Fruit fly (Drosophila melanogaster) whole organism: ENCODE results near the gene CG32278.
A peak's percentile ranks its signal among the peaks of the same experiment; 100 is the strongest.

Experiments used
- CG8478 ChIP-seq: fragments of >200 bp; optimal IDR thresholded peaks from 2 replicates; lab custom pipeline; 2018; ENCODE audit warnings: inconsistent platforms
- Dll ChIP-seq: fragments of >200 bp; optimal IDR thresholded peaks from 2 replicates; lab custom pipeline; 2017
- EcR ChIP-seq, 2 experiments: fragments of >200 bp; optimal IDR thresholded peaks; 2 replicates each; lab custom pipeline; 2017; ENCODE audit warnings: missing biosample characterization in 2 of 2, missing genetic modification characterization in 2 of 2, missing genetic modification reagents in 2 of 2
- pan ChIP-seq: fragments of >200 bp; optimal IDR thresholded peaks from 2 replicates; lab custom pipeline; 2017
- psq ChIP-seq: fragments of >200 bp; optimal IDR thresholded peaks from 2 replicates; lab custom pipeline; 2017
- usp ChIP-seq: fragments of >200 bp; optimal IDR thresholded peaks from 2 replicates; lab custom pipeline; 2017; ENCODE audit warnings: missing biosample characterization, missing genetic modification characterization, mixed read lengths

The CG32278 gene

DNA sequence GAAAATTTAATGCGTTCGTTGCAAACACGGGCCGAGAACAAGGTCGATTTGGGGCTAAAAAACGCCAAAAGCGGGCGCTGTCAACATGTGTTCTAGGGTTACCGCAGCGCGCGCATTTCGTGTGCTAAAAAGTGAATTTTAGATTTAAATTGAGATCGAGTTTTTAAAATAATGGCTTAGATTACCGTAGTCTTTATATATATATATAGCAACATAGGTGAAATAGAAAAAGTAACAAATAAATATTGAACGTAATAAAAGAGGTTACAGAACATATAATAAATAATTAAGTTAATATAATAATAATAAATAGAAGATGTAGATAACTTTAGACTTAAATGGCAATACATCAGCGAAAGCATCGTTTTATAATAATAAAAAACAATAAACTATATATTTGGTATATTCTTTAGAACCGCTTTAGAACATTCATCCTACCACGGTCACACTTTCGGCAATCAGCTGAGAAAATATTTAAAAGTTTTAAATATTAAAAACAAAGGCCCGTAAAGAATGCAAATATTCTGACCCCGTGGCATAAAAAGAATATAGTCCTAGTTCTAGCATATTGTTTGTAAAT, 25.6 kb upstream of the CG32278 start, which contains the start of the genes CG11537 and Alg2:
CG11537 (minus strand) TSS at position 75 of the 580 bp plus-strand sequence.
Alg2 (plus strand) TSS at position 426 of the 580 bp plus-strand sequence.
- TF ChIP-seq CG8478: no peak

DNA sequence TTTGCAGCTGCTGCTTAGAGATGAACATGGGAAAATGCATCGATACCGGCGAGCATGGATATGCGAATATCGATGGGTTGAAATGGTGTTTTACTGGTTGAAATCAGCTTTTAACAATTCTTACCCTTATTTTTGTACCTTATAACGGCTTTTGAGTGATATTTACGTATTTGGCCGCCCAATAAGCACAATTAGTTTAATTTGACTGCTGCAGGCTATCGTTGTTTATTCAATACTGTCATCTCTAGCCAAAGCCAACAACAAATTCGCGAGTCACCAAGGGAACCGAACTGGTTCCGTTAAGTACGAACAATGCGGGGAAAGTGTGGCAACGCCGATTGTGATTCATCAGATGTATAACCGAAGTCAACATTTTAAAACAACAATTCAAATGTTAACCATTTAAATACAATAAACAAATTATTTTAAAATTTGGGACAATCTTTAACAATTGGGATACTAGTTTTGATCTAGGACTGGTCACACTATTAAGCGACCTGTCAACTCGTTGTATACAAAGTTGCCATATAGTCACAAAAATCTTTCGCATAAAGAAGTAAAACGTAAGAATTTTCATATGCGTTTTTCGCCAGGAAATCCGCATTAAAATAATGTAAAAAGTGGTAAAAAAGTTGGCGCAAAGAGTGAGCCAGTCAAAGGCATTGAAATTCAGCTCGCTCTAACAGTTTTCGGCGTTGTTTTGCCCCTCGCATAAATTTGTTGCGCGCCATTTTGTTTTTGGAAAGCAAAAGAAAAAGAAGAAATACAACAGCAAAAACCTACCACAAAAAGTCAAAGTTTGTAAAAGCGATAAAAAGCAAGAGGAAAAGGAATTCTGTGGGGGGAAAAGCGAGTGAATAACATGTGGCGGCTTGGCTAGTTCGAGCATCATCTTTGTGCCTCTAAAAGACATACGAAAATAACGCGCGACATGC, 20.7 kb upstream of the CG32278 start, which contains the start of the genes Usp5 and BtbVII:
Usp5 (minus strand) TSS at position 234 of the 935 bp plus-strand sequence.
BtbVII (plus strand) TSS at position 522 of the 935 bp plus-strand sequence.
- TF ChIP-seq Dll (no peak), CG8478 (no peak), usp (GFP tag; lab: Kevin White, UChicago) (no peak), pan (lab: Kevin White, UChicago) (no peak), EcR (GFP tag; optimal IDR thresholded peaks at IDR 0.05; lab: Kevin White, UChicago) (no peak), psq (lab: Kevin White, UChicago) (no peak)

DNA sequence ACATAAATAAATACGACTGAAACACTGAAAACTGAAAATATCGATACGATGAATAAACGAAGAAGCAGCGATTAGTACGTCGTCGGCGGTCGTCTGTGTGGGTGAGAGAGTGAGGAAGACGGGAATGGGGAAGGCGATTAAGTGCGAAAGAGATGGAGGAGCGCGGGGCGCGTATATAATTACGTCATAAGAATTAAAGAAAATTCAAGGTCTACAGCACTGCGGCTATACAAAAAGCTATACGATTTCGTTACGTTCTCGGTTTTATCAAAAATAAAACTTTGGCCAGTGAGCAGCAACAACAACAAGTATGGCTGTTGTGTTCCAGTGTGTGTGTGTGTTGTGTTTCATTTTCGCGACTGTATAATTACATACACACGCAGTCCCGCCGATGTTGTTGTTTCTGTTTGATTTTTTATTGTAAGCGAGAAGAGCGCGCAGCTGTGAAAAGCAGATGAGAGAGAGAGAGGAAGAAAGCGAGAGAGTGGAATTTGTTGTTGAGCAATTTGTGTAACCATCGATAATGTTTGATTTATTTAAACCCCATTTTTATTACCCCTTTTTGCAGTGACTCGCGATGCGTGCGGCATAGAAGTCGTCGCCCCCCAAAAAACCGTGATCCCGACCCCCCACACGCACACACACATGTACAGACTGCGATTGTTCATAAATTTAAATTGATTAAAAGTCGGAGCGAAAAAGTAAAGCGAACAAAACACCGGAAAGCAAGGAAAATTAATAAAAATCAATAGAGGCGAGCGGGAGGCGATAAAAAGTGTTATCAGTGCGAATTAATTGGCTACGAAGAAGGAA, 19.8 kb upstream of the CG32278 start:
- TF ChIP-seq Dll (peak; percentile 18), usp (GFP tag; lab: Kevin White, UChicago) (no peak), EcR (GFP tag; optimal IDR thresholded peaks at IDR 0.05; lab: Kevin White, UChicago) (no peak), CG8478 (no peak), psq (lab: Kevin White, UChicago) (no peak), pan (lab: Kevin White, UChicago) (no peak)

DNA sequence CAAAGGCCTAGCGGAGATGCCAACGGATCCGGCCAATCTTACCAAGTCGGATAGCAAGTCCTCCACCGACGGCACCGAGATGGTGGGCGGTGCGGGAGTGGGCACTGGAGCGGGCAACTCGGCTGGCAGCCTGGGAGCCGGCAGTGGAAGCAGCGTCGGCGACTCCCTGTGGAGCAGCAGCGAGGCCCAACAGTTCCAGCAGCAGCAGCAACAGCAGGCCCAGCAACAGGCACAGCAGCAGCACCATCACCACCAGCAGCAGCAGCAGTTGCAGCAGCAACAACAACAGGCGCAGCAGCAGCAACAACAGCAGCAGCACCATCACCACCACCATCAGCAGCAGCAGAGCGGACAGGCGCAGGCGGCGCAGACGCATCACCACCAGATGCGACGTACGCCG, 18.7 kb upstream of the CG32278 start:
- TF ChIP-seq Dll (no peak), psq (lab: Kevin White, UChicago) (no peak), CG8478 (no peak), usp (GFP tag; lab: Kevin White, UChicago) (no peak), EcR (GFP tag; optimal IDR thresholded peaks at IDR 0.05; lab: Kevin White, UChicago) (no peak)

DNA sequence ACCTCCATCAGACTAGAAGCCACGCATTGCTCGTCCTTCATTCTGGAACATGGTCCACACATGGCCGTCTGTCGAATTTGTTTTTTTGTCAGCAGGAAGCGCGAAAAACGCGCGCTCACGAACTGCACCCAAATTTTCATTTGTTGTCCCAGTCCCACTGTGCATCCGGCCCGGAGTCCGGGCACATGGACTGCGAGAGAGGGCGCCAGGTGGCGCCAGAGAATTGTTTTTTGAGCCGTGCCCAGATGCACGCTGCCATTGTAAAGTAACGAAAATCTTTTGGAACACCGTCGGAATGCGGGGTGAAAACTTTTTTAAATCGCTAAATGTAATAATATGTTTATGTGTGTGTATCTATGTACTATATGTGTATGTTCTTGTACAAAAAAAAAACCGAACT, 11.4 kb upstream of the CG32278 start:
- no peak for TF ChIP-seq pan (lab: Kevin White, UChicago)
- no peak for TF ChIP-seq psq (lab: Kevin White, UChicago)
- no peak for TF ChIP-seq Dll
- TF ChIP-seq EcR (GFP tag; optimal IDR thresholded peaks at IDR 0.05; lab: Kevin White, UChicago): no peak
- no peak for TF ChIP-seq usp (GFP tag; lab: Kevin White, UChicago)
- no peak for TF ChIP-seq CG8478

DNA sequence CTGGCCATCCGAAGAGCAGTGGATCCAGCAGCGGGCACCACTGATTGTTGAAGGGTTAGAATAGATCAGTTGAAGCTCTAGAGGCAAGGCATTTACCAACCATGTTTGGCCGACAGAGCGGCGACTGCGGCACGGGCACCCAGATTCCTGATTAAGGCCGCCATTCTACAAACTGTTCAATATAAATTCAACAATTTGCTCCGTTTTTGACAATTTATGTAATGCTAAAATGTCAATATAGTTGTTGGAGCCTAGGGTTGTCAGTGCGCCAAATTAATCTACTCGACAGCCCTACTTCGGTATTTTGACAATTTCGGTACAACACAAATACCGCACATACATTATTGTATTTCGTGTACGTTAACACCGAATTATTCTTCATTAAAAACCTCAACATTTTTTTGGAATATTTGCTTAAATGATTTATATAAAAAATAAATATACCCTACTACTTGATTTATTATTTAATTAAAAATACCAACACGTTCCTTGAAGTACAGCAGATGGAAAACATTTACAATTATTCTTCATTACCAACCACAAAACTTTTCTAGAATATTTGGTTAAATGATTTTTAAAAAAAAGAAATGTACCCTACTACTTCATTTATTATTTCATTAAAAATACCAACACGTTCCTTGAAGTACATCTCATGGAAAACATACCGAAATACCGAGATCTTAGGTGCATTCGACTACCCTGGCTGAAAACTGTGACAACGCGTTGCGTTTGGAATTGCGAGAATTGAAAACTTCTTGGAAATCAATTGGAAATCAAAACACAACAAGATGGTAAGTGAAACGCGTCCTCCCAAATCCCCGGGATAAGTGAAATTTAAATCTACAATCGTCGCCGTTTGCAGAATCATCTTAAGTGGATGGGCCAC, 9.5 kb upstream of the CG32278 start, which contains the start of the genes ND-30 and CG15812:
ND-30 (minus strand) TSS at position 270 of the 886 bp plus-strand sequence.
CG15812 (plus strand) TSS at position 683 of the 886 bp plus-strand sequence.
- TF ChIP-seq CG8478: no peak
- no peak for TF ChIP-seq EcR (GFP tag; optimal IDR thresholded peaks at IDR 0.05; lab: Kevin White, UChicago)
- no peak for TF ChIP-seq Dll
- no peak for TF ChIP-seq psq (lab: Kevin White, UChicago)
- no peak for TF ChIP-seq usp (GFP tag; lab: Kevin White, UChicago)
- no peak for TF ChIP-seq pan (lab: Kevin White, UChicago)

DNA sequence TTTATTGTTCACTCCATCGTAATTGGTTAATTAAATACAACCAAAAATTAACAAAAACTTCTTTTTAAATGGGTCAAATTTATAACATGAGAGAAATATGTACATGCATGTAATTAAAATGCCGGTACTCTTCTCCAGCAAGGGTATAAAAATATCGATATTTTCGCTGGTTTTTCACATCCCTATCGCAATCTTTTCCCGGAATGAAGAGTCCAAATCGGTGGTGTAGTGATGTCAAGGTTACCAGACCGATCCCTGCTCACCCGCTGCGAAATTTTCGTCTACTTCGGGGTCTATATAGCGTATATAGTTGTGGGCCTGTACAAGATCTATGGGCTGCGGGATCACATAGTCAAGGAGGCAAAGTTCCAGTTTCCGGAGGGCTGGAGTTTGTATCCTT, 7.1 kb upstream of the CG32278 start, which contains the start of gene rasp:
rasp (plus strand) TSS at position 213 of the 400 bp plus-strand sequence.
- no peak for TF ChIP-seq psq (lab: Kevin White, UChicago)

DNA sequence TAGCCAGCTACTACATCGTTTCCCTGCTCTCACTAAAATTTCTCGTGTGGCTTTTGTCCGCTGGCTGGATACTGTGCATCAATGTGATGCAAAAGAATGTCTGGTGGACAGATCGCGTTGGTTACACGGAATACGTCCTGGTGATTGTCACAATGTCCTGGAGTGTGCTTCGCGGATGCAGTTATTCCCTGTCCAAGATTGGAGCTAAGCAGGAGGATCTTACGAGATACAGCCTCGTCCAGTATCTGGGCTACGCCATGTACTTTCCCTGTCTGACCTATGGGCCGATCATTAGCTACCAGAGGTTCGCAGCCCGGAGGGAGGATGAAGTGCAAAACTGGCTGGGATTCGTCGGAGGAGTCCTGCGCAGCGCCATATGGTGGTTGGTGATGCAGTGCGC, 6.5 kb upstream of the CG32278 start:
- TF ChIP-seq pan (lab: Kevin White, UChicago): no peak
- TF ChIP-seq CG8478: no peak
- TF ChIP-seq Dll: no peak
- TF ChIP-seq EcR (GFP tag; optimal IDR thresholded peaks at IDR 0.05; lab: Kevin White, UChicago): no peak
- no peak for TF ChIP-seq psq (lab: Kevin White, UChicago)
- TF ChIP-seq usp (GFP tag; lab: Kevin White, UChicago): no peak

DNA sequence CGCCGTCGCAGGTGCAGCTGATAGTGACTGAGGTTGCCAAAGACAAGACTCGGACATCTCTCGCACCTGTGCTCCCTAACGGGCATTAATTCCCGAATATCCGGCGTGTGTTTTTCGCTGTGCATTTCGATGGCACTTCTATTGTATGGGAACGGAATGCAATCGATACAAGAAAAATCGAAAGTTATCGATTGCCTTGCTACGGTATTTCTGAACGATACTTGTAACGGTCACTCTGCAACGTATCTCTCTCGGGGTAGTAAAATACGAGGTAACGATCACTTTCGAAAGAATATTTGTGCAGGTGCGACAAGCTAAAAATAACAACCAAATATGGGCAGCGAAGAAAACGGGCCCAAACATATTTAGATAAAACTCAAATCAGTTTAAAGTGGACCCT, 4.1 kb upstream of the CG32278 start, which contains the start of gene CG32280:
CG32280 (plus strand) TSS at position 231 of the 400 bp plus-strand sequence.
- TF ChIP-seq EcR (GFP tag; optimal IDR thresholded peaks at IDR 0.05; lab: Kevin White, UChicago): no peak
- TF ChIP-seq psq (lab: Kevin White, UChicago): no peak
- TF ChIP-seq usp (GFP tag; lab: Kevin White, UChicago): no peak
- no peak for TF ChIP-seq Dll
- TF ChIP-seq pan (lab: Kevin White, UChicago): no peak
- TF ChIP-seq CG8478: no peak

DNA sequence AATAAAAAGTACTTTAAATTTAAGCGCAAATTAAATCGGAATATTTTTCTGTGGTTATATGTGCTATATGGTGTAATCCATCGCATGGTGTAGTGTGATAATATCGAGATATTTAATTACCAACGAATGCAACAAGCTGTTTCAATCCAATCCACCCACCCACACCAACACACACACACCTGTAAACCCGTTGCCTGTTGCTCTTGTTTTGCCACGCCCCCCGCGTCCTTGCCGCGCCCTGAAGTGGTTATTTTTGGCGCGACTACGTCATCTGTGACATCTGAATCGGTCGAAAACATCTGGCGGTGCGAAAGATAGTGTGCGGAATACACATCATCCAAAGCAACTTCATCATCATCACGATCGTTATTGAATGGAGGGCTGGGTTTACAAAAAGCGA, 3.7 kb upstream of the CG32278 start:
- TF ChIP-seq usp (GFP tag; lab: Kevin White, UChicago): no peak
- no peak for TF ChIP-seq CG8478
- TF ChIP-seq pan (lab: Kevin White, UChicago): no peak
- TF ChIP-seq EcR (GFP tag; optimal IDR thresholded peaks at IDR 0.05; lab: Kevin White, UChicago): no peak
- no peak for TF ChIP-seq psq (lab: Kevin White, UChicago)
- no peak for TF ChIP-seq Dll
